In the genomic region with DNA sequence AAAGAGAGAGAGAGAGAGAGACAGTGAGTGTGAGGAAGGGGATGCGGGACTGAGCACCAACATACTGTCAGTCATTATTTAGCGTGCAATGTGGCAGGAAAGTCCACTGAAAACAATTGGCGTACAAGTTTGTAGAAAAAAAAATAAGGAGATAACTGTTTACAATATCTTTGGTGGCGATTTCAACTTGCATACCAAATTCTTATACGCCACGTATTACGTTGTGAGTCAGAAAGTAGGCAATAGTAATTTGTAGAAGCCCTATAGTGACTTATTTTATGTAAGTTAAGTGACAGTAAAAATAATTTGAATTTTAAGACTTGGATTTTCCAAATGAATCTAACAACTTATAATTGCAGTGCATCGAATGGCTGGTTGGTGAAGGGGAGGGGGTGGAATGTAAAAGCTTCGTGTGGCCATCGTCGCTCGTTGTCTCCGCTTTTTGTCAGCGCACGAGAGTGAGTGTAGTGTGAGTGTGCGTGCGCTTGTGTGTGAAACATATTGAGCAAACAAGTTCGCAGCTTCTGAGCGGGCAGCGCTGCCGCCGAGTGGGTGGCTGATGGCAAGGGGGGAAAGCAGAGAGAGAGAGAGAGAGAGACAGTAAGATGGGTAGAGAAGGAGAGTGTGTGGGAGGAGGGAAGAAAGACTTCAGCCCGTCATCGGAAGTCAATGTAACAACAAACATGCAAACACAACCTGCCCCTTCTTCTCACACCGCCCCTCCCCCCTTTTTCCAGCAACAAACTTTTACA, we compare ENCODE assay signal across 1 fruit fly cellular context.
A peak's percentile ranks its signal among the peaks of the same experiment; 100 is the strongest.
TF ChIP-seq lines count a peak whose summit lies in the region.

No protein-coding gene starts in this region.

TF ChIP-seq in whole organism, embryonic, 481 proteins besides CTCF, POLR2A, EP300 and RAD21 (continued from another document and continues in another):
- TF ChIP-seq Optix (GFP tag; IDR thresholded peaks at IDR 0.05; lab: Robert Waterston, UW) (peak; percentile 72), tx (GFP tag; optimal IDR thresholded peaks at IDR 0.05; lab: Kevin White, UChicago) (peak; percentile 81), HLH4C (GFP tag; IDR thresholded peaks at IDR 0.05; lab: Robert Waterston, UW; ENCODE audit: partially characterized antibody) (no peak), Bdp1 (GFP tag; optimal IDR thresholded peaks at IDR 0.05; lab: Kevin White, UChicago) (peak; percentile 73), CG2875 (GFP tag; optimal IDR thresholded peaks at IDR 0.05; lab: Kevin White, UChicago) (peak; percentile 88), CG17359 (tag; optimal IDR thresholded peaks at IDR 0.05; lab: Kevin White, UChicago) (peak; percentile 92), Mes4 (GFP tag; optimal IDR thresholded peaks at IDR 0.05; lab: Kevin White, UChicago) (peak; percentile 87), ase (GFP tag; IDR thresholded peaks at IDR 0.05; lab: Robert Waterston, UW) (peak; percentile 96), br (optimal IDR thresholded peaks at IDR 0.05; lab: Kevin White, UChicago) (no peak), ssp (GFP tag; IDR thresholded peaks at IDR 0.05; lab: Robert Waterston, UW) (peak; percentile 83; the same call in 1 of the 2 replicates), vvl (GFP tag; IDR thresholded peaks at IDR 0.05; lab: Robert Waterston, UW) (peak; percentile 91), CG3407 (GFP tag; optimal IDR thresholded peaks at IDR 0.05; lab: Kevin White, UChicago) (peak; percentile 78), zen2 (GFP tag; IDR thresholded peaks at IDR 0.05; lab: Robert Waterston, UW; ENCODE audit: partially characterized antibody) (no peak; the same call in 2 of the 3 replicates), CG6654 (GFP tag; optimal IDR thresholded peaks at IDR 0.05; lab: Kevin White, UChicago) (peak; percentile 87), CG6689 (GFP tag; IDR thresholded peaks at IDR 0.05; lab: Robert Waterston, UW) (peak; percentile 90), tll (GFP tag; optimal IDR thresholded peaks at IDR 0.05; lab: Kevin White, UChicago) (no peak), CG31365 (tag; optimal IDR thresholded peaks at IDR 0.05; lab: Kevin White, UChicago) (peak; percentile 61), tin (GFP tag; optimal IDR thresholded peaks at IDR 0.05; lab: Kevin White, UChicago) (peak; percentile 94), slp2 (GFP tag; optimal IDR thresholded peaks at IDR 0.05; lab: Kevin White, UChicago) (peak; percentile 98), CG10979 (tag; optimal IDR thresholded peaks at IDR 0.05; lab: Kevin White, UChicago) (peak; percentile 96), CG1602 (GFP tag; optimal IDR thresholded peaks at IDR 0.05; lab: Kevin White, UChicago) (peak; percentile 89), dysf (GFP tag; IDR thresholded peaks at IDR 0.05; lab: Robert Waterston, UW) (peak; percentile 98), CG10654 (GFP tag; optimal IDR thresholded peaks at IDR 0.05; lab: Kevin White, UChicago) (peak; percentile 96), Dref (GFP tag; IDR thresholded peaks at IDR 0.05; lab: Robert Waterston, UW) (no peak), Dfd (GFP tag; optimal IDR thresholded peaks at IDR 0.05; lab: Kevin White, UChicago) (no peak), Usf (GFP tag; optimal IDR thresholded peaks at IDR 0.05; lab: Kevin White, UChicago) (peak; percentile 69), bcd (GFP tag; optimal IDR thresholded peaks at IDR 0.05; lab: Kevin White, UChicago) (peak; percentile 97), Chrac-16 (GFP tag; optimal IDR thresholded peaks at IDR 0.05; lab: Kevin White, UChicago) (peak; percentile 84), CG33557 (GFP tag; optimal IDR thresholded peaks at IDR 0.05; lab: Kevin White, UChicago) (peak; percentile 38), CG12219 (GFP tag; optimal IDR thresholded peaks at IDR 0.05; lab: Kevin White, UChicago) (peak; percentile 78), Hmr (GFP tag; optimal IDR thresholded peaks at IDR 0.05; lab: Kevin White, UChicago) (peak; percentile 94), Antp (GFP tag; optimal IDR thresholded peaks at IDR 0.05; lab: Kevin White, UChicago) (peak; percentile 90), Bgb (GFP tag; IDR thresholded peaks at IDR 0.05; lab: Robert Waterston, UW; ENCODE audit: partially characterized antibody) (peak; percentile 32; the same call in 1 of the 2 replicates), D19A (tag; optimal IDR thresholded peaks at IDR 0.05; lab: Kevin White, UChicago) (peak; percentile 94), CG15696 (tag; optimal IDR thresholded peaks at IDR 0.05; lab: Kevin White, UChicago) (peak; percentile 47), amos (GFP tag; IDR thresholded peaks at IDR 0.05; lab: Robert Waterston, UW; ENCODE audit: partially characterized antibody) (peak; percentile 20; the same call in 1 of the 2 replicates), dan (GFP tag; IDR thresholded peaks at IDR 0.05; lab: Robert Waterston, UW) (peak; percentile 52), emc (GFP tag; optimal IDR thresholded peaks at IDR 0.05; lab: Kevin White, UChicago) (peak; percentile 91), fd3F (GFP tag; optimal IDR thresholded peaks at IDR 0.05; lab: Kevin White, UChicago) (peak; percentile 62), CG11456 (GFP tag; IDR thresholded peaks at IDR 0.05; lab: Robert Waterston, UW) (peak; percentile 79; the same call in 2 of the 3 replicates), lola (GFP tag; optimal IDR thresholded peaks at IDR 0.05; lab: Kevin White, UChicago) (peak in 1 of 3 experiments; percentile 82), kay (GFP tag; optimal IDR thresholded peaks at IDR 0.05; lab: Kevin White, UChicago) (peak; percentile 87), gt (GFP tag; IDR thresholded peaks at IDR 0.05; lab: Robert Waterston, UW) (peak; percentile 67; the same call in 1 of the 2 replicates), CG13894 (tag; optimal IDR thresholded peaks at IDR 0.05; lab: Kevin White, UChicago) (peak; percentile 78), CG11723 (GFP tag; optimal IDR thresholded peaks at IDR 0.05; lab: Kevin White, UChicago) (peak; percentile 84), Camta (GFP tag; optimal IDR thresholded peaks at IDR 0.05; lab: Kevin White, UChicago) (peak; percentile 91), Ets97D (GFP tag; optimal IDR thresholded peaks at IDR 0.05; lab: Kevin White, UChicago) (peak; percentile 68), pum (GFP tag; optimal IDR thresholded peaks at IDR 0.05; lab: Kevin White, UChicago) (peak; percentile 91), Hmx (GFP tag; optimal IDR thresholded peaks at IDR 0.05; lab: Kevin White, UChicago) (peak; percentile 77), pan (optimal IDR thresholded peaks at IDR 0.05; lab: Kevin White, UChicago) (no peak), pan (GFP tag; optimal IDR thresholded peaks at IDR 0.05 in 1 of 2, IDR thresholded peaks at IDR 0.05 in 1 of 2) (peak in 1 of 2 experiments; percentile 95), CG14965 (GFP tag; optimal IDR thresholded peaks at IDR 0.05; lab: Kevin White, UChicago; ENCODE audit: borderline replicate concordance) (peak; percentile 68), CG3995 (GFP tag; optimal IDR thresholded peaks at IDR 0.05; lab: Kevin White, UChicago) (peak; percentile 63), CG18262 (tag; optimal IDR thresholded peaks at IDR 0.05; lab: Kevin White, UChicago) (peak; percentile 88), klu (GFP tag; IDR thresholded peaks at IDR 0.05; lab: Robert Waterston, UW) (peak; percentile 78), CG13624 (GFP tag; optimal IDR thresholded peaks at IDR 0.05; lab: Kevin White, UChicago) (peak; percentile 95), Sry-δ (GFP tag; optimal IDR thresholded peaks at IDR 0.05; lab: Kevin White, UChicago) (peak; percentile 72), Trl (optimal IDR thresholded peaks at IDR 0.05; lab: Kevin White, UChicago) (peak; percentile 86 to 89), Trl (GFP tag; optimal IDR thresholded peaks at IDR 0.05; lab: Kevin White, UChicago) (peak; percentile 91), dmrt99B (tag; optimal IDR thresholded peaks at IDR 0.05; lab: Kevin White, UChicago) (peak; percentile 98), dpn (GFP tag; optimal IDR thresholded peaks at IDR 0.05; lab: Kevin White, UChicago) (peak; percentile 91 to 95), CG16813 (GFP tag; IDR thresholded peaks at IDR 0.05; lab: Robert Waterston, UW; ENCODE audit: partially characterized antibody) (no peak), CG34422 (GFP tag; IDR thresholded peaks at IDR 0.05; lab: Robert Waterston, UW) (peak; percentile 90), Sin3A (optimal IDR thresholded peaks at IDR 0.05; lab: Kevin White, UChicago) (no peak), Doc2 (GFP tag; IDR thresholded peaks at IDR 0.05; lab: Robert Waterston, UW) (no peak; the same call in 1 of the 2 replicates), CG15479 (GFP tag; optimal IDR thresholded peaks at IDR 0.05; lab: Kevin White, UChicago) (no peak), bigmax (GFP tag; optimal IDR thresholded peaks at IDR 0.05; lab: Kevin White, UChicago) (no peak), lilli (GFP tag; optimal IDR thresholded peaks at IDR 0.05; lab: Kevin White, UChicago) (peak; percentile 93), CG5180 (GFP tag; optimal IDR thresholded peaks at IDR 0.05; lab: Kevin White, UChicago) (peak; percentile 97), kah (GFP tag; optimal IDR thresholded peaks at IDR 0.05; lab: Kevin White, UChicago) (peak; percentile 88), dimm (GFP tag; IDR thresholded peaks at IDR 0.05; lab: Robert Waterston, UW) (peak; percentile 37; the same call in 1 of the 2 replicates), zfh2 (GFP tag; optimal IDR thresholded peaks at IDR 0.05; lab: Kevin White, UChicago) (peak; percentile 88), h (optimal IDR thresholded peaks at IDR 0.05; lab: Kevin White, UChicago) (no peak), CG4854 (GFP tag; optimal IDR thresholded peaks at IDR 0.05; lab: Kevin White, UChicago) (peak; percentile 93), Sox100B (GFP tag; optimal IDR thresholded peaks at IDR 0.05; lab: Kevin White, UChicago) (peak; percentile 97), Dek (tag; optimal IDR thresholded peaks at IDR 0.05; lab: Kevin White, UChicago) (peak; percentile 91), bab2 (GFP tag; optimal IDR thresholded peaks at IDR 0.05; lab: Kevin White, UChicago) (peak; percentile 97), CG17568 (GFP tag; optimal IDR thresholded peaks at IDR 0.05; lab: Kevin White, UChicago) (peak; percentile 71), Fer2 (tag; optimal IDR thresholded peaks at IDR 0.05; lab: Kevin White, UChicago) (peak; percentile 40), Med (GFP tag; lab: Kevin White, UChicago) (peak; percentile 99), ewg (GFP tag; optimal IDR thresholded peaks at IDR 0.05; lab: Kevin White, UChicago) (peak; percentile 86), B-H1 (GFP tag; IDR thresholded peaks at IDR 0.05; lab: Robert Waterston, UW) (peak; percentile 90), nerfin-2 (GFP tag; IDR thresholded peaks at IDR 0.05; lab: Robert Waterston, UW; ENCODE audit: partially characterized antibody) (no peak), stc (GFP tag; IDR thresholded peaks at IDR 0.05; lab: Robert Waterston, UW) (peak; percentile 96), CG3726 (GFP tag; IDR thresholded peaks at IDR 0.05; lab: Robert Waterston, UW) (peak; percentile 93), GATAe (GFP tag; conservative IDR thresholded peaks at IDR 0.05; lab: Robert Waterston, UW) (peak; percentile 79), CG13296 (GFP tag; optimal IDR thresholded peaks at IDR 0.05; lab: Kevin White, UChicago) (peak; percentile 92), NfI (GFP tag; optimal IDR thresholded peaks at IDR 0.05; lab: Kevin White, UChicago) (peak; percentile 80), Ada2b (GFP tag; IDR thresholded peaks at IDR 0.05; lab: Robert Waterston, UW) (peak; percentile 93), CG18764 (GFP tag; optimal IDR thresholded peaks at IDR 0.05; lab: Kevin White, UChicago) (peak; percentile 89), CG6791 (GFP tag; IDR thresholded peaks at IDR 0.05; lab: Robert Waterston, UW; ENCODE audit: partially characterized antibody) (no peak), nom (GFP tag; optimal IDR thresholded peaks at IDR 0.05; lab: Kevin White, UChicago) (peak; percentile 80), Fer1 (GFP tag; optimal IDR thresholded peaks at IDR 0.05; lab: Kevin White, UChicago) (peak; percentile 98), onecut (GFP tag; IDR thresholded peaks at IDR 0.05; lab: Robert Waterston, UW) (peak; percentile 84), kni (GFP tag; optimal IDR thresholded peaks at IDR 0.05; lab: Kevin White, UChicago) (peak; percentile 66), CG14050 (GFP tag; IDR thresholded peaks at IDR 0.05; lab: Robert Waterston, UW) (peak; percentile 79), CG9876 (GFP tag; optimal IDR thresholded peaks at IDR 0.05; lab: Kevin White, UChicago) (peak; percentile 83), CG6175 (GFP tag; IDR thresholded peaks at IDR 0.05; lab: Robert Waterston, UW) (peak; percentile 76), HLHmδ (GFP tag; optimal IDR thresholded peaks at IDR 0.05; lab: Kevin White, UChicago) (peak; percentile 38), Deaf1 (tag; optimal IDR thresholded peaks at IDR 0.05; lab: Kevin White, UChicago) (peak; percentile 87), pnt (GFP tag; optimal IDR thresholded peaks at IDR 0.05; lab: Kevin White, UChicago) (peak; percentile 88), eve (GFP tag; optimal IDR thresholded peaks at IDR 0.05; lab: Kevin White, UChicago) (peak in 1 of 2 experiments; percentile 99), cato (GFP tag; optimal IDR thresholded peaks at IDR 0.05; lab: Kevin White, UChicago; ENCODE audit: borderline replicate concordance) (peak; percentile 78), CG11093 (GFP tag; IDR thresholded peaks at IDR 0.05; lab: Robert Waterston, UW) (peak; percentile 83), gro (GFP tag; optimal IDR thresholded peaks at IDR 0.05; lab: Kevin White, UChicago) (peak; percentile 91), phol (tag; optimal IDR thresholded peaks at IDR 0.05; lab: Kevin White, UChicago) (peak; percentile 96), Myb (GFP tag; optimal IDR thresholded peaks at IDR 0.05; lab: Kevin White, UChicago) (peak; percentile 85), crc (GFP tag; optimal IDR thresholded peaks at IDR 0.05; lab: Kevin White, UChicago) (peak; percentile 91), HmgD (GFP tag; optimal IDR thresholded peaks at IDR 0.05; lab: Kevin White, UChicago) (peak; percentile 55), ci (GFP tag; IDR thresholded peaks at IDR 0.05; lab: Robert Waterston, UW) (peak; percentile 83), CG4730 (GFP tag; IDR thresholded peaks at IDR 0.05; lab: Robert Waterston, UW) (peak; percentile 86), run (tag; optimal IDR thresholded peaks at IDR 0.05; lab: Kevin White, UChicago) (peak; percentile 74), CG15011 (GFP tag; optimal IDR thresholded peaks at IDR 0.05; lab: Kevin White, UChicago) (peak; percentile 88), CG10543 (GFP tag; optimal IDR thresholded peaks at IDR 0.05; lab: Kevin White, UChicago) (peak; percentile 93), Eip74EF (GFP tag; optimal IDR thresholded peaks at IDR 0.05; lab: Kevin White, UChicago) (peak in 1 of 2 experiments; percentile 87), fu2 (GFP tag; optimal IDR thresholded peaks at IDR 0.05; lab: Kevin White, UChicago) (peak; percentile 81), ham (GFP tag; IDR thresholded peaks at IDR 0.05; lab: Robert Waterston, UW) (peak; percentile 74), CG4820 (GFP tag; optimal IDR thresholded peaks at IDR 0.05; lab: Kevin White, UChicago) (peak; percentile 95), Awh (GFP tag; IDR thresholded peaks at IDR 0.05; lab: Robert Waterston, UW) (peak; percentile 86)
